Worm (Caenorhabditis elegans) whole organism, L4 larva: Measurements from ENCODE around the gene idpp-2.

Experiments used
- D1046.2 ChIP-seq: fragments of 200-800 bp; sonication (Bioruptor generic); IDR thresholded peaks from 2 replicates; pipeline ENCODE4 v1.3.6; 2022; ENCODE audit warnings: missing genetic modification characterization, missing compliant biosample characterization
- F10B5.3 ChIP-seq: sonication (generic microtip); optimal IDR thresholded peaks from 2 replicates; lab custom pipeline; 2016; ENCODE audit warnings: mild to moderate bottlenecking, missing genetic modification characterization, missing compliant biosample characterization
- F26F4.8 ChIP-seq: fragments of 200-800 bp; sonication (Bioruptor generic); conservative IDR thresholded peaks from 2 replicates; pipeline ENCODE4 v1.3.6; 2022; ENCODE audit warnings: missing genetic modification characterization, missing compliant biosample characterization
- F49E8.2 ChIP-seq: sonication (generic microtip); optimal IDR thresholded peaks from 2 replicates; lab custom pipeline; 2016; ENCODE audit warnings: missing compliant biosample characterization, mild to moderate bottlenecking, missing genetic modification characterization, borderline replicate concordance
- T26A8.4 ChIP-seq: fragments of 200-800 bp; sonication (Bioruptor generic); IDR thresholded peaks from 2 replicates; pipeline ENCODE4 v1.3.6; 2022; ENCODE audit warnings: missing genetic modification characterization, missing compliant biosample characterization
- Y5F2A.4 ChIP-seq: fragments of 200-800 bp; sonication (Bioruptor generic); optimal IDR thresholded peaks from 2 replicates; lab custom pipeline; 2018; ENCODE audit warnings: mild to moderate bottlenecking, missing genetic modification characterization, missing compliant biosample characterization
- Y75B8A.6 ChIP-seq: fragments of 200-800 bp; sonication (Bioruptor generic); IDR thresholded peaks from 2 replicates; pipeline ENCODE4 v1.3.6; 2022; ENCODE audit warnings: missing genetic modification reagents, missing genetic modification characterization, missing compliant biosample characterization
- aha-1 ChIP-seq: fragments of 150-350 bp; peaks from one replicate; lab custom pipeline; 2014; ENCODE audit warnings: missing biosample characterization, missing genetic modification characterization
- ceh-28 ChIP-seq: fragments of 150-350 bp; optimal IDR thresholded peaks from 2 replicates; lab custom pipeline; 2014; ENCODE audit warnings: missing biosample characterization, missing genetic modification reagents, missing genetic modification characterization
- ceh-32 ChIP-seq: sonication (generic microtip); optimal IDR thresholded peaks from 2 replicates; lab custom pipeline; 2016; ENCODE audit warnings: mild to moderate bottlenecking, missing genetic modification characterization, missing compliant biosample characterization; ENCODE audit not compliant: poor library complexity
- ceh-44 ChIP-seq: fragments of 200-800 bp; sonication (Bioruptor generic); IDR thresholded peaks from 2 replicates; pipeline ENCODE4 v1.3.6; 2022; ENCODE audit warnings: missing genetic modification reagents, missing genetic modification characterization, missing compliant biosample characterization
- ces-1 ChIP-seq: fragments of 150-350 bp; sonication (generic microtip); optimal IDR thresholded peaks from 4 replicates; lab custom pipeline; 2014; ENCODE audit warnings: missing biosample characterization, missing genetic modification reagents, missing genetic modification characterization
- ctbp-1 ChIP-seq: fragments of 200-800 bp; sonication (Bioruptor generic); IDR thresholded peaks from 2 replicates; pipeline ENCODE4 v1.3.6; 2022; ENCODE audit warnings: missing genetic modification reagents, missing genetic modification characterization, missing compliant biosample characterization
- daf-16 ChIP-seq, 3 experiments: sonication (generic microtip); optimal IDR thresholded peaks; 2 replicates each; lab custom pipeline; 2016 to 2017; ENCODE audit warnings: missing genetic modification characterization in 3 of 3, missing genetic modification reagents in 3 of 3, mild to moderate bottlenecking in 2 of 3, missing compliant biosample characterization in 2 of 3, missing biosample characterization in 1 of 3, moderate library complexity in 1 of 3
- dmd-6 ChIP-seq: fragments of 200-800 bp; sonication (Bioruptor generic); IDR thresholded peaks from 2 replicates; pipeline ENCODE4 v1.3.6; 2022; ENCODE audit warnings: missing genetic modification reagents, missing genetic modification characterization, missing compliant biosample characterization
- dmd-9 ChIP-seq: fragments of 200-800 bp; sonication (Bioruptor generic); IDR thresholded peaks from 2 replicates; pipeline ENCODE4 v1.3.6; 2022; ENCODE audit warnings: missing genetic modification reagents, missing genetic modification characterization, missing compliant biosample characterization
- dpl-1 ChIP-seq: fragments of 150-350 bp; optimal IDR thresholded peaks from 2 replicates; lab custom pipeline; 2014; ENCODE audit warnings: missing biosample characterization, missing genetic modification reagents, missing genetic modification characterization
- hlh-11 ChIP-seq: fragments of 200-800 bp; sonication (Bioruptor generic); optimal IDR thresholded peaks from 2 replicates; lab custom pipeline; 2018; ENCODE audit warnings: mild to moderate bottlenecking, missing genetic modification characterization, missing compliant biosample characterization
- hlh-30 ChIP-seq: sonication (generic microtip); optimal IDR thresholded peaks from 2 replicates; lab custom pipeline; 2017; ENCODE audit warnings: antibody characterized with exemption, mild to moderate bottlenecking, missing genetic modification characterization, missing compliant biosample characterization; ENCODE audit not compliant: insufficient read depth
- hmg-1.1 ChIP-seq: fragments of 200-800 bp; sonication (Bioruptor generic); IDR thresholded peaks from 2 replicates; pipeline ENCODE4 v1.3.6; 2022; ENCODE audit warnings: missing genetic modification reagents, missing genetic modification characterization, missing compliant biosample characterization
- jun-1 ChIP-seq: fragments of 150-350 bp; optimal IDR thresholded peaks from 2 replicates; lab custom pipeline; 2014; ENCODE audit warnings: missing biosample characterization, missing genetic modification reagents, missing genetic modification characterization
- lim-7 ChIP-seq: fragments of 200-800 bp; sonication (Bioruptor generic); IDR thresholded peaks from 2 replicates; pipeline ENCODE4 v1.3.6; 2022; ENCODE audit warnings: missing genetic modification characterization, missing compliant biosample characterization
- madf-5 ChIP-seq, 2 experiments: fragments of 200-800 bp; sonication (Bioruptor generic); IDR thresholded peaks; 2 replicates each; pipeline ENCODE4 v1.3.6; 2022; ENCODE audit warnings: missing compliant biosample characterization in 2 of 2, missing genetic modification characterization in 2 of 2
- mxl-3 ChIP-seq: fragments of 200-800 bp; sonication (Bioruptor generic); optimal IDR thresholded peaks from 2 replicates; lab custom pipeline; 2018; ENCODE audit warnings: mild to moderate bottlenecking, missing genetic modification characterization, missing compliant biosample characterization
- nhr-11 ChIP-seq: fragments of 150-350 bp; optimal IDR thresholded peaks from 2 replicates; lab custom pipeline; 2014; ENCODE audit warnings: missing biosample characterization, missing genetic modification characterization
- nhr-28 ChIP-seq: fragments of 150-350 bp; optimal IDR thresholded peaks from 2 replicates; lab custom pipeline; 2014; ENCODE audit warnings: missing biosample characterization, missing genetic modification characterization
- nhr-77 ChIP-seq: fragments of 150-350 bp; optimal IDR thresholded peaks from 2 replicates; lab custom pipeline; 2014; ENCODE audit warnings: missing biosample characterization, missing genetic modification characterization
- php-3 ChIP-seq: fragments of 200-800 bp; sonication (Bioruptor generic); IDR thresholded peaks from 2 replicates; pipeline ENCODE4 v1.3.6; 2022; ENCODE audit warnings: missing genetic modification reagents, missing genetic modification characterization, missing compliant biosample characterization
- pqm-1 ChIP-seq: sonication (generic microtip); optimal IDR thresholded peaks from 2 replicates; lab custom pipeline; 2017; ENCODE audit warnings: missing biosample characterization, missing genetic modification characterization
- sdz-12 ChIP-seq: fragments of 200-800 bp; sonication (Bioruptor generic); optimal IDR thresholded peaks from 2 replicates; lab custom pipeline; 2018; ENCODE audit warnings: mild to moderate bottlenecking, missing genetic modification characterization, missing compliant biosample characterization
- skn-1 ChIP-seq: fragments of 150-350 bp; optimal IDR thresholded peaks from 2 replicates; lab custom pipeline; 2014; ENCODE audit warnings: missing biosample characterization, missing genetic modification characterization
- spr-1 ChIP-seq: sonication (generic microtip); optimal IDR thresholded peaks from 2 replicates; lab custom pipeline; 2016; ENCODE audit warnings: mild to moderate bottlenecking, missing genetic modification characterization, missing compliant biosample characterization
- spr-3 ChIP-seq: fragments of 200-800 bp; sonication (Bioruptor generic); optimal IDR thresholded peaks from 2 replicates; lab custom pipeline; 2018; ENCODE audit warnings: mild to moderate bottlenecking, missing genetic modification characterization, missing compliant biosample characterization
- unc-62 ChIP-seq, 3 experiments: fragments of 150-350 bp in 1 of 3; sonication (generic microtip); optimal IDR thresholded peaks in 2 of 3; peaks in 1 of 3; 1 replicate in 1 of 3; 2 replicates in 2 of 3; lab custom pipeline; 2014 to 2017; ENCODE audit warnings: missing biosample characterization in 3 of 3, missing genetic modification characterization in 3 of 3, missing genetic modification reagents in 3 of 3, missing genotype in 1 of 3
- zfp-2 ChIP-seq: sonication (generic microtip); optimal IDR thresholded peaks from 2 replicates; lab custom pipeline; 2016; ENCODE audit warnings: mild to moderate bottlenecking, missing genetic modification characterization, missing compliant biosample characterization
- zfp-3 ChIP-seq: fragments of 200-800 bp; sonication (Bioruptor generic); conservative IDR thresholded peaks from 2 replicates; pipeline ENCODE4 v1.3.6; 2022; ENCODE audit warnings: missing genetic modification reagents, missing genetic modification characterization, missing compliant biosample characterization
- ztf-7 ChIP-seq: fragments of 150-350 bp; optimal IDR thresholded peaks from 2 replicates; lab custom pipeline; 2014; ENCODE audit warnings: missing biosample characterization, missing genetic modification characterization

Gene idpp-2

DNA sequence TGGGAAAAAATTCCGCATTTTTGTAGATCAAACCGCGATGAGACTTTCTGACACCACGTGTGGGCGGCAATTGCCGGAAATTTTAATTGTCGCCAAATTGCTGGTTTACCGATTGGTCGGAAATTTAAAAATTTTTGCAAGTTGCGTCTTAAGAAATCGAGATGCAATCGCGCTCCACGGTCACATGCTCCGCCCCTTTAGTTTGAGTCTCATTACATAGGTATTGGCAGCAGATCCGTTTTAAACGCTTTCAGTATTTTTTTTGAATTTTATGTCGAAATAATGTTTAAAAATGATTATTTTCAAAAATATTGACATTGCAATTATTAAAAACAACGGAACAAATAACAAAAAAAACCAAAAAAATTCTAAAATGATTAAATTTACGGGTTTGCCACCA, 10.3 kb downstream of the idpp-2 start:
- TF ChIP-seq dmd-9 (GFP tag; lab: Robert Waterston, UW) (no peak), nhr-11 (tag; lab: Kevin White, UChicago) (no peak), skn-1 (tag; lab: Kevin White, UChicago) (no peak), lim-7 (GFP tag; lab: Robert Waterston, UW) (no peak), Y75B8A.6 (GFP tag; lab: Robert Waterston, UW) (no peak), ceh-28 (tag; lab: Kevin White, UChicago) (no peak), T26A8.4 (GFP tag; lab: Robert Waterston, UW) (no peak), spr-3 (GFP tag; lab: Kevin White, UChicago) (no peak), dmd-6 (GFP tag; lab: Robert Waterston, UW) (no peak), madf-5 (GFP tag; IDR thresholded peaks at IDR 0.05; lab: Robert Waterston, UW) (no peak)

DNA sequence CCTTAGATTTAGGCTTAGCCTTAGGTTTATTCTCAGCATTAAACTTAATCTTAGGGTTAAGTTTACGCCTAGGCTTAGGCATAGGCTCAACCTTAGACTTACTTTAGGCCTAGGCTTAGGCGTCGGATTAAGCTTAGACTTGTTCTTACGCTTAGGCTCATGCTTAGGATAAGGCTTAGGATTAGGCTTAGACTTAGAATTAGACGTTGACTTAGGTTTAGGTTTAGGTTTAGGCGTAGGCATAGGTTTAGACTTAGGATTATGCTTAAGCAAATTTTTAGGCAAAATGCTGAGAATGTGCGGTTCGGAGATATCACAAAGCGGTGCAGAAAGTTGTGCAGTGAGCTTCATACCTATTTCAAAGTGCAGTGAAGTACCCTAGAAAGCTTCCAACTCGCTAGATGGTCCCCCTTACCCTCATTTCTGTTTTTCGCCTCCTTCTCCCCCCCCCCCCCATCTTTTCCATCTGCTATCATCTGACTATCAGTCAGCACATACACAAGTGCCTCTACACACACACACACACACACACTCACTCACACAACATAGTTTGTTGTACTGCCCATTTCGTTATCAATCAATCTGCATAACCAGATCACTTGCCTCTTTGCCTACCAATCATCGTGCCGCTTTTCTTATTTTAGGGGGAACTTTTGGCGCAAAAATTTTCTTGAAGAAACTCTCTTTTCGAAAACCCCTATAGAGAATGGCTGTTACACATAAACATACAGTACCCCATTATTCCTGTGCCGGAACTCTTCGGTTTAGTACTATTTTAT, 14.8 kb downstream of the idpp-2 start:
- no peak for TF ChIP-seq F26F4.8 (GFP tag; lab: Robert Waterston, UW)
- TF ChIP-seq lim-7 (GFP tag; lab: Robert Waterston, UW) = no peak
- peak; percentile 84 for TF ChIP-seq nhr-28 (tag; lab: Kevin White, UChicago)
- peak in 1 of 2 experiments; percentile 54 for TF ChIP-seq unc-62 (GFP tag; optimal IDR thresholded peaks at IDR 0.05 in 1 of 2; lab: Kevin White, UChicago)
- no peak for TF ChIP-seq unc-62 (tag; optimal IDR thresholded peaks at IDR 0.05; lab: Kevin White, UChicago)
- no peak for TF ChIP-seq dpl-1 (GFP tag; lab: Kevin White, UChicago)
- peak; percentile 36 for TF ChIP-seq pqm-1 (tag; lab: Kevin White, UChicago)
- TF ChIP-seq daf-16 (GFP tag; optimal IDR thresholded peaks at IDR 0.05; lab: Kevin White, UChicago) = no peak
- TF ChIP-seq daf-16 (tag; optimal IDR thresholded peaks at IDR 0.05; lab: Kevin White, UChicago) = peak; percentile 33
- TF ChIP-seq dmd-6 (GFP tag; lab: Robert Waterston, UW) = peak; percentile 28; the same call in 1 of the 2 replicates
- no peak for TF ChIP-seq Y75B8A.6 (GFP tag; lab: Robert Waterston, UW)
- peak; percentile 67 for TF ChIP-seq hlh-30
- TF ChIP-seq aha-1 (tag; lab: Kevin White, UChicago) = peak; percentile 79
- no peak for TF ChIP-seq D1046.2
- TF ChIP-seq nhr-77 = peak; percentile 7
- peak; percentile 59 for TF ChIP-seq hlh-11
- TF ChIP-seq ztf-7 = no peak

DNA sequence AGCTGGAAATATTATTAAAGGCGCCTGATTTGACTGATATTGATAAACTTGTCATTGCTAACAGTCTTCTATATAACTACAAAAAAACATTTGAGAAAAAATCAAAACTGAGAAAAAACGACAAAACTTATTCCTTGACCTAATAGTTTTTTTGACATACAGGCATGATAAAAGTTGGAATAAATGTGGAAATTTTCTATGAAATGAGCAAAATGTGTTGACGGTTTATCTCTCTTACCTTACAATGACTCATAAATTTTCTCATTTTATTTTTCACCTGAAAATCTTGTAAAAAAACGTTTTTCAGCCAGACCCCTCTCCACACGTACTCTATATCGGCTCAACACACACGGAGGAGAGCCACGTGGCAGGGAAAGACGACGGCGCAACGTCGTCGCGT, 19.1 kb downstream of the idpp-2 start, which contains the start of gene egl-8:
egl-8 (plus strand) TSS at position 301 of the 400 bp plus-strand sequence.
- TF ChIP-seq php-3 (GFP tag; lab: Robert Waterston, UW) = no peak
- TF ChIP-seq ces-1 (GFP tag; lab: Kevin White, UChicago) = no peak
- TF ChIP-seq zfp-2 (tag; lab: Kevin White, UChicago) = no peak
- no peak for TF ChIP-seq ceh-44 (GFP tag; lab: Robert Waterston, UW)
- no peak for TF ChIP-seq hmg-1.1 (GFP tag; lab: Robert Waterston, UW)
- TF ChIP-seq ceh-32 (tag; lab: Kevin White, UChicago) = no peak
- no peak for TF ChIP-seq madf-5 (GFP tag; IDR thresholded peaks at IDR 0.05; lab: Robert Waterston, UW)
- TF ChIP-seq sdz-12 (GFP tag; lab: Kevin White, UChicago) = no peak
- no peak for TF ChIP-seq jun-1 (tag; lab: Kevin White, UChicago)
- no peak for TF ChIP-seq F10B5.3 (tag; lab: Kevin White, UChicago)
- TF ChIP-seq Y5F2A.4 (GFP tag; lab: Kevin White, UChicago) = no peak
- no peak for TF ChIP-seq zfp-3 (GFP tag; lab: Robert Waterston, UW)
- no peak for TF ChIP-seq F49E8.2 (tag; lab: Kevin White, UChicago)
- TF ChIP-seq spr-1 = no peak
- TF ChIP-seq mxl-3 (GFP tag; lab: Kevin White, UChicago) = no peak
- no peak for TF ChIP-seq ctbp-1 (GFP tag; lab: Robert Waterston, UW)
- TF ChIP-seq, all 104 proteins: peak for 0
